Worm (Caenorhabditis elegans) whole organism, late embryonic: ENCODE measurements around the gene Y39A1A.9.

Experiments
- C38D4.7 ChIP-seq: fragments of 200-800 bp; sonication (Bioruptor generic); optimal IDR thresholded peaks from 2 replicates; lab custom pipeline; 2018; ENCODE audit warnings: mild to moderate bottlenecking, missing genetic modification characterization, moderate library complexity, missing compliant biosample characterization
- F13H6.1 ChIP-seq: sonication (generic microtip); optimal IDR thresholded peaks from 2 replicates; lab custom pipeline; 2016; ENCODE audit warnings: missing genetic modification characterization, missing compliant biosample characterization
- K02D7.2 ChIP-seq: sonication (generic microtip); optimal IDR thresholded peaks from 2 replicates; lab custom pipeline; 2017; ENCODE audit warnings: mild to moderate bottlenecking, missing genetic modification characterization, missing compliant biosample characterization
- K09A11.1 ChIP-seq: sonication (generic microtip); optimal IDR thresholded peaks from 2 replicates; lab custom pipeline; 2017; ENCODE audit warnings: antibody characterized with exemption, mild to moderate bottlenecking, missing genetic modification characterization, missing compliant biosample characterization; ENCODE audit not compliant: insufficient read depth
- ahr-1 ChIP-seq: sonication (generic microtip); optimal IDR thresholded peaks from 2 replicates; lab custom pipeline; 2016; ENCODE audit warnings: missing genetic modification characterization, missing compliant biosample characterization
- ama-1 ChIP-seq: fragments of 150-350 bp; optimal IDR thresholded peaks from 2 replicates; lab custom pipeline; 2014
- ceh-18 ChIP-seq: sonication (generic microtip); optimal IDR thresholded peaks from 2 replicates; lab custom pipeline; 2016; ENCODE audit warnings: missing genetic modification characterization, missing compliant biosample characterization
- ceh-19 ChIP-seq: fragments of 200-800 bp; sonication (Bioruptor generic); optimal IDR thresholded peaks from 2 replicates; lab custom pipeline; 2018; ENCODE audit warnings: mild to moderate bottlenecking, missing genetic modification characterization, missing compliant biosample characterization
- ceh-2 ChIP-seq: sonication (generic microtip); optimal IDR thresholded peaks from 2 replicates; lab custom pipeline; 2016; ENCODE audit warnings: missing genotype, missing genetic modification characterization, missing compliant biosample characterization
- ceh-48 ChIP-seq: sonication (generic microtip); optimal IDR thresholded peaks from 2 replicates; lab custom pipeline; 2016; ENCODE audit warnings: missing genetic modification characterization, inconsistent platforms, missing compliant biosample characterization
- ceh-6 ChIP-seq: fragments of 200-800 bp; sonication (Bioruptor generic); optimal IDR thresholded peaks from 2 replicates; lab custom pipeline; 2018; ENCODE audit warnings: mild to moderate bottlenecking, missing genetic modification characterization, missing compliant biosample characterization
- elt-4 ChIP-seq: sonication (generic microtip); optimal IDR thresholded peaks from 2 replicates; lab custom pipeline; 2016; ENCODE audit warnings: missing genetic modification characterization, missing compliant biosample characterization
- ets-4 ChIP-seq: sonication (generic microtip); optimal IDR thresholded peaks from 2 replicates; lab custom pipeline; 2016; ENCODE audit warnings: missing genetic modification characterization, missing compliant biosample characterization
- eyg-1 ChIP-seq: sonication (generic microtip); optimal IDR thresholded peaks from 2 replicates; lab custom pipeline; 2016; ENCODE audit warnings: missing genotype, missing genetic modification characterization, missing compliant biosample characterization
- fkh-6 ChIP-seq: sonication (generic microtip); optimal IDR thresholded peaks from 2 replicates; lab custom pipeline; 2016; ENCODE audit warnings: missing genetic modification characterization, missing compliant biosample characterization
- gmeb-2 ChIP-seq: sonication (generic microtip); optimal IDR thresholded peaks from 2 replicates; lab custom pipeline; 2016; ENCODE audit warnings: missing genetic modification characterization, inconsistent platforms, missing compliant biosample characterization
- hlh-13 ChIP-seq: fragments of 200-800 bp; sonication (Bioruptor generic); optimal IDR thresholded peaks from 2 replicates; lab custom pipeline; 2018; ENCODE audit warnings: mild to moderate bottlenecking, missing genetic modification characterization, missing compliant biosample characterization
- hlh-15 ChIP-seq: sonication (generic microtip); optimal IDR thresholded peaks from 2 replicates; lab custom pipeline; 2016; ENCODE audit warnings: missing genetic modification characterization, missing compliant biosample characterization
- hlh-30 ChIP-seq: sonication (generic microtip); optimal IDR thresholded peaks from 2 replicates; lab custom pipeline; 2017; ENCODE audit warnings: antibody characterized with exemption, missing genetic modification characterization, missing compliant biosample characterization; ENCODE audit not compliant: insufficient read depth
- hlh-6 ChIP-seq: sonication (generic microtip); optimal IDR thresholded peaks from 2 replicates; lab custom pipeline; 2016; ENCODE audit warnings: missing genotype, missing genetic modification characterization, missing compliant biosample characterization
- lim-6 ChIP-seq: sonication (generic microtip); optimal IDR thresholded peaks from 2 replicates; lab custom pipeline; 2016; ENCODE audit warnings: missing genetic modification characterization, missing compliant biosample characterization
- madf-2 ChIP-seq: sonication (generic microtip); optimal IDR thresholded peaks from 2 replicates; lab custom pipeline; 2017; ENCODE audit warnings: missing genetic modification characterization, missing compliant biosample characterization
- nfya-1 ChIP-seq: sonication (generic microtip); optimal IDR thresholded peaks from 2 replicates; lab custom pipeline; 2017; ENCODE audit warnings: missing genetic modification characterization, mild to moderate bottlenecking, missing compliant biosample characterization, antibody characterized with exemption, moderate library complexity
- nhr-11 ChIP-seq: fragments of 150-350 bp; optimal IDR thresholded peaks from 2 replicates; lab custom pipeline; 2014; ENCODE audit warnings: missing biosample characterization, missing genetic modification characterization
- odd-2 ChIP-seq: sonication (generic microtip); optimal IDR thresholded peaks from 2 replicates; lab custom pipeline; 2017; ENCODE audit warnings: antibody characterized with exemption, mild to moderate bottlenecking, missing genetic modification characterization, missing compliant biosample characterization
- pqm-1 ChIP-seq: sonication (generic microtip); optimal IDR thresholded peaks from 2 replicates; lab custom pipeline; 2016; ENCODE audit warnings: missing genetic modification characterization, missing compliant biosample characterization
- ref-2 ChIP-seq: sonication (generic microtip); optimal IDR thresholded peaks from 2 replicates; lab custom pipeline; 2016; ENCODE audit warnings: missing genetic modification characterization, missing compliant biosample characterization
- sdc-2 ChIP-seq: sonication (generic microtip); optimal IDR thresholded peaks from 2 replicates; lab custom pipeline; 2016; ENCODE audit warnings: missing genotype, missing genetic modification characterization, missing compliant biosample characterization
- sox-4 ChIP-seq: sonication (generic microtip); optimal IDR thresholded peaks from 2 replicates; lab custom pipeline; 2017; ENCODE audit warnings: mild to moderate bottlenecking, missing genetic modification characterization, inconsistent platforms, missing compliant biosample characterization
- tbx-2 ChIP-seq: sonication (generic microtip); optimal IDR thresholded peaks from 2 replicates; lab custom pipeline; 2016; ENCODE audit warnings: missing genetic modification characterization, missing compliant biosample characterization
- ttx-3 ChIP-seq: sonication (generic microtip); optimal IDR thresholded peaks from 2 replicates; lab custom pipeline; 2016; ENCODE audit warnings: missing genetic modification reagents, missing genetic modification characterization, missing compliant biosample characterization
- unc-3 ChIP-seq, 2 experiments: fragments of 200-800 bp in 1 of 2; sonication (Bioruptor generic) in 1 of 2; sonication (generic microtip) in 1 of 2; conservative IDR thresholded peaks in 1 of 2; optimal IDR thresholded peaks in 1 of 2; 2 replicates each; pipeline versions ENCODE4 v1.3.6 to Lab custom; 2016 to 2022; ENCODE audit warnings: missing compliant biosample characterization in 2 of 2, missing genetic modification characterization in 2 of 2, missing genetic modification reagents in 1 of 2
- unc-42 ChIP-seq: sonication (generic microtip); optimal IDR thresholded peaks from 2 replicates; lab custom pipeline; 2016; ENCODE audit warnings: missing genotype, missing genetic modification characterization, missing compliant biosample characterization

Y39A1A.9 gene

ce11 chrIII:10661292-10661691 is 28.0 kb upstream of the Y39A1A.9 start:
- no peak for TF ChIP-seq tbx-2 (tag; lab: Kevin White, UChicago)
- no peak for TF ChIP-seq hlh-15
- TF ChIP-seq eyg-1 (tag; lab: Kevin White, UChicago) = no peak
- TF ChIP-seq ceh-18 (tag; lab: Kevin White, UChicago) = no peak
- TF ChIP-seq nhr-11 (tag; lab: Kevin White, UChicago) = no peak
- TF ChIP-seq unc-42 (tag; lab: Kevin White, UChicago) = no peak
- no peak for TF ChIP-seq K09A11.1
- no peak for TF ChIP-seq ceh-19 (GFP tag; lab: Kevin White, UChicago)
- no peak for TF ChIP-seq ama-1 (lab: Kevin White, UChicago)
- TF ChIP-seq sox-4 = no peak
- TF ChIP-seq ceh-48 (tag; lab: Kevin White, UChicago) = no peak

ce11 chrIII:10658394-10658793 is 25.1 kb upstream of the Y39A1A.9 start:
- TF ChIP-seq nfya-1 (tag; lab: Kevin White, UChicago) (peak; percentile 98), ref-2 (peak; percentile 5), hlh-30 (tag; lab: Kevin White, UChicago) (no peak)

ce11 chrIII:10657661-10658060 is 24.4 kb upstream of the Y39A1A.9 start:
- TF ChIP-seq unc-42 (tag; lab: Kevin White, UChicago) (peak; percentile 45), hlh-15 (no peak)

- TF ChIP-seq hlh-6 (tag; lab: Kevin White, UChicago) = no peak
- TF ChIP-seq sdc-2 (tag; lab: Kevin White, UChicago) = no peak
- TF ChIP-seq F13H6.1 = no peak
- no peak for TF ChIP-seq lim-6 (tag; lab: Kevin White, UChicago)
- TF ChIP-seq C38D4.7 (GFP tag; lab: Kevin White, UChicago) = no peak
- TF ChIP-seq fkh-6 (tag; lab: Kevin White, UChicago) = no peak
- TF ChIP-seq ets-4 (tag; lab: Kevin White, UChicago) = no peak
- no peak for TF ChIP-seq K02D7.2
- no peak for TF ChIP-seq K09A11.1
- TF ChIP-seq hlh-13 (GFP tag; lab: Kevin White, UChicago) = no peak
- no peak for TF ChIP-seq ahr-1 (tag; lab: Kevin White, UChicago)
- no peak for TF ChIP-seq ceh-6 (GFP tag; lab: Kevin White, UChicago)
- TF ChIP-seq madf-2 (tag; lab: Kevin White, UChicago) = no peak
- TF ChIP-seq, all 69 proteins: peak for 0
These were observed 22.8 kb upstream of the Y39A1A.9 start for ce11 chrIII:10656069-10656468.

ce11 chrIII:10654718-10655117 is 21.4 kb upstream of the Y39A1A.9 start, which contains the start of gene cnt-2:
cnt-2 (plus strand) TSS chrIII:10655018.
- no peak for TF ChIP-seq F13H6.1
- no peak for TF ChIP-seq pqm-1 (tag; lab: Kevin White, UChicago)
- no peak for TF ChIP-seq hlh-30 (tag; lab: Kevin White, UChicago)

ce11 chrIII:10653479-10653878 is 20.2 kb upstream of the Y39A1A.9 start:
- TF ChIP-seq nfya-1 (tag; lab: Kevin White, UChicago) = no peak
- TF ChIP-seq gmeb-2 (tag; lab: Kevin White, UChicago) = no peak
- no peak for TF ChIP-seq sox-4
- no peak for TF ChIP-seq pqm-1 (tag; lab: Kevin White, UChicago)
- TF ChIP-seq odd-2 (tag; lab: Kevin White, UChicago) = no peak
- TF ChIP-seq ceh-2 (tag; lab: Kevin White, UChicago) = no peak
- TF ChIP-seq elt-4 (tag; lab: Kevin White, UChicago) = no peak
- TF ChIP-seq fkh-6 (tag; lab: Kevin White, UChicago) = no peak
- TF ChIP-seq unc-3 (GFP tag; conservative IDR thresholded peaks at IDR 0.05; lab: Robert Waterston, UW) = no peak
- no peak for TF ChIP-seq unc-3 (tag; optimal IDR thresholded peaks at IDR 0.05; lab: Kevin White, UChicago)
- TF ChIP-seq hlh-15 = no peak
- TF ChIP-seq ttx-3 = no peak
